Fruit fly (Drosophila melanogaster) whole organism, embryonic: ENCODE results near the gene Sema5c.

Source experiments
- ATbp ChIP-seq: fragments of 200-800 bp; sonication (Bioruptor generic); optimal IDR thresholded peaks from 2 replicates; lab custom pipeline; 2017; ENCODE audit warnings: missing biosample characterization, mild to moderate bottlenecking, missing genetic modification characterization, missing genetic modification reagents
- Asciz ChIP-seq: fragments of 200-800 bp; sonication (Bioruptor generic); optimal IDR thresholded peaks from 2 replicates; lab custom pipeline; 2017; ENCODE audit warnings: missing biosample characterization, mild to moderate bottlenecking, missing genetic modification characterization, missing genetic modification reagents
- Awh ChIP-seq: fragments of 200-800 bp; sonication (Bioruptor generic); IDR thresholded peaks from 2 replicates; pipeline ENCODE4, ENCODE4 v1.3.6; 2022; ENCODE audit warnings: missing biosample characterization, missing genetic modification characterization
- Blimp-1 ChIP-seq: fragments of 200-800 bp; sonication (Bioruptor generic); optimal IDR thresholded peaks from 3 replicates; lab custom pipeline; 2018; ENCODE audit warnings: missing biosample characterization, missing genetic modification characterization, mild to moderate bottlenecking, moderate library complexity, missing genetic modification reagents
- C15 ChIP-seq: fragments of 200-800 bp; sonication (Bioruptor generic); IDR thresholded peaks from 3 replicates; pipeline ENCODE4 v1.3.6; 2022; ENCODE audit warnings: missing biosample characterization, missing genetic modification characterization
- CG1024 ChIP-seq: fragments of 200-800 bp; sonication (Bioruptor generic); IDR thresholded peaks from 2 replicates; pipeline ENCODE4 v1.3.6; 2022; ENCODE audit warnings: missing biosample characterization, missing genetic modification characterization
- CG11085 ChIP-seq: fragments of 200-800 bp; sonication (Bioruptor generic); IDR thresholded peaks from 2 replicates; pipeline ENCODE4 v1.3.6; 2022; ENCODE audit warnings: missing biosample characterization, missing genetic modification characterization
- CG13424 ChIP-seq: fragments of 200-800 bp; sonication (Bioruptor generic); optimal IDR thresholded peaks from 2 replicates; lab custom pipeline; 2019; ENCODE audit warnings: missing biosample characterization, mild to moderate bottlenecking, missing genetic modification characterization, moderate library complexity
- CG14667 ChIP-seq: fragments of 200-800 bp; sonication (Bioruptor generic); IDR thresholded peaks from 2 replicates; pipeline ENCODE4 v1.3.6; 2022; ENCODE audit warnings: missing biosample characterization, missing genetic modification characterization
- CG15514 ChIP-seq: fragments of 200-800 bp; sonication (Bioruptor generic); optimal IDR thresholded peaks from 3 replicates; lab custom pipeline; 2017; ENCODE audit warnings: missing biosample characterization, missing genetic modification characterization, mild to moderate bottlenecking, moderate library complexity, missing genetic modification reagents
- CG16863 ChIP-seq: fragments of 200-800 bp; sonication (Bioruptor generic); optimal IDR thresholded peaks from 3 replicates; lab custom pipeline; 2016; ENCODE audit warnings: missing biosample characterization, missing genetic modification characterization
- CG17361 ChIP-seq: fragments of 200-800 bp; sonication (Bioruptor generic); IDR thresholded peaks from 3 replicates; pipeline ENCODE4 v1.3.6; 2022; ENCODE audit warnings: missing biosample characterization, missing genetic modification characterization
- CG18262 ChIP-seq: fragments of 200-800 bp; optimal IDR thresholded peaks from 3 replicates; lab custom pipeline; 2019; ENCODE audit warnings: missing biosample characterization, mild to moderate bottlenecking, missing genetic modification characterization, moderate library complexity
- CG2129 ChIP-seq: fragments of 200-800 bp; sonication (Bioruptor generic); IDR thresholded peaks from 2 replicates; pipeline ENCODE4 v1.3.6; 2022; ENCODE audit warnings: missing biosample characterization, missing genetic modification characterization; ENCODE audit not compliant: partially characterized antibody
- CG5953 ChIP-seq: fragments of 200-800 bp; sonication (Bioruptor generic); IDR thresholded peaks from 2 replicates; pipeline ENCODE4 v1.3.6; 2022; ENCODE audit warnings: missing biosample characterization, missing genetic modification characterization
- CG6689 ChIP-seq: fragments of 200-800 bp; sonication (Bioruptor generic); IDR thresholded peaks from 2 replicates; pipeline ENCODE4 v1.3.6; 2022; ENCODE audit warnings: missing biosample characterization, missing genetic modification characterization
- CG6791 ChIP-seq: fragments of 200-800 bp; sonication (Bioruptor generic); IDR thresholded peaks from 3 replicates; pipeline ENCODE4 v1.3.6; 2022; ENCODE audit warnings: missing biosample characterization, missing genetic modification characterization; ENCODE audit not compliant: partially characterized antibody
- CG7357 ChIP-seq: fragments of 200-800 bp; sonication (Bioruptor generic); IDR thresholded peaks from 3 replicates; pipeline ENCODE4 v1.3.6; 2022; ENCODE audit warnings: missing biosample characterization, missing genetic modification characterization
- CG7372 ChIP-seq: fragments of 200-800 bp; sonication (Bioruptor generic); IDR thresholded peaks from 2 replicates; pipeline ENCODE4 v1.3.6; 2022; ENCODE audit warnings: missing biosample characterization, missing genetic modification characterization
- CG7745 ChIP-seq: fragments of 200-800 bp; sonication (Bioruptor generic); optimal IDR thresholded peaks from 2 replicates; lab custom pipeline; 2018; ENCODE audit warnings: missing biosample characterization, mild to moderate bottlenecking, missing genetic modification characterization, moderate library complexity
- CG8290 ChIP-seq, 3 experiments: fragments of 200-800 bp; sonication (Bioruptor generic); optimal IDR thresholded peaks; 2 replicates each; lab custom pipeline; 2016 to 2019; ENCODE audit warnings: missing biosample characterization in 3 of 3, missing genetic modification characterization in 3 of 3, mild to moderate bottlenecking in 2 of 3, moderate library complexity in 1 of 3
- E2f1 ChIP-seq: fragments of 200-800 bp; sonication (Bioruptor generic); IDR thresholded peaks from 2 replicates; pipeline ENCODE4 v1.3.6; 2022; ENCODE audit warnings: missing biosample characterization, missing genetic modification characterization
- Gug ChIP-seq: fragments of 200-800 bp; sonication (Bioruptor generic); IDR thresholded peaks from 4 replicates; pipeline ENCODE4 v1.3.6; 2022; ENCODE audit warnings: missing biosample characterization, missing genetic modification characterization
- HLH54F ChIP-seq: fragments of 200-800 bp; sonication (Bioruptor generic); optimal IDR thresholded peaks from 3 replicates; lab custom pipeline; 2016; ENCODE audit warnings: missing biosample characterization, missing genetic modification characterization
- Jarid2 ChIP-seq: fragments of 200-800 bp; sonication (Bioruptor generic); optimal IDR thresholded peaks from 3 replicates; lab custom pipeline; 2017; ENCODE audit warnings: mild to moderate bottlenecking, missing biosample characterization, missing genetic modification reagents, missing genetic modification characterization
- Kr ChIP-seq: fragments of 200-800 bp; sonication (Bioruptor generic); optimal IDR thresholded peaks from 2 replicates; lab custom pipeline; 2017; ENCODE audit warnings: missing biosample characterization, mild to moderate bottlenecking, missing genetic modification characterization
- MBD-R2 ChIP-seq: fragments of 200-800 bp; sonication (Bioruptor generic); IDR thresholded peaks from 2 replicates; pipeline ENCODE4 v1.3.6; 2022; ENCODE audit warnings: missing biosample characterization, missing genetic modification characterization
- Max ChIP-seq: fragments of 200-800 bp; sonication (Bioruptor generic); optimal IDR thresholded peaks from 2 replicates; lab custom pipeline; 2016; ENCODE audit warnings: missing biosample characterization, mild to moderate bottlenecking, missing genetic modification characterization
- NfI ChIP-seq: fragments of 200-800 bp; sonication (Bioruptor generic); optimal IDR thresholded peaks from 3 replicates; lab custom pipeline; 2018; ENCODE audit warnings: missing biosample characterization, mild to moderate bottlenecking, missing genetic modification characterization, moderate library complexity
- Sry-δ ChIP-seq: fragments of 200-800 bp; sonication (Bioruptor generic); optimal IDR thresholded peaks from 2 replicates; lab custom pipeline; 2016; ENCODE audit warnings: missing biosample characterization, missing genetic modification characterization
- Taf1 ChIP-seq: fragments of 200-800 bp; sonication (Bioruptor generic); IDR thresholded peaks from 2 replicates; pipeline ENCODE4 v1.3.6; 2022; ENCODE audit warnings: missing biosample characterization, missing genetic modification characterization
- ci ChIP-seq: fragments of 200-800 bp; sonication (Bioruptor generic); IDR thresholded peaks from 3 replicates; pipeline ENCODE4 v1.3.6; 2022; ENCODE audit warnings: missing biosample characterization, missing genetic modification characterization
- dimm ChIP-seq: fragments of 200-800 bp; sonication (Bioruptor generic); IDR thresholded peaks from 2 replicates; pipeline ENCODE4 v1.3.6; 2022; ENCODE audit warnings: missing biosample characterization, missing genetic modification characterization
- dysf ChIP-seq: fragments of 200-800 bp; sonication (Bioruptor generic); IDR thresholded peaks from 3 replicates; pipeline ENCODE4 v1.3.6; 2022; ENCODE audit warnings: missing biosample characterization, missing genetic modification characterization
- fru ChIP-seq: fragments of >200 bp; optimal IDR thresholded peaks from 2 replicates; lab custom pipeline; 2017
- gcm ChIP-seq: fragments of 200-800 bp; sonication (Bioruptor generic); optimal IDR thresholded peaks from 2 replicates; lab custom pipeline; 2019; ENCODE audit warnings: missing biosample characterization, mild to moderate bottlenecking, missing genetic modification characterization, moderate library complexity
- gfzf ChIP-seq: fragments of 200-800 bp; sonication (Bioruptor generic); optimal IDR thresholded peaks from 2 replicates; lab custom pipeline; 2016; ENCODE audit warnings: missing biosample characterization, mild to moderate bottlenecking, missing genetic modification characterization, moderate library complexity
- her ChIP-seq: fragments of 200-800 bp; sonication (Bioruptor generic); optimal IDR thresholded peaks from 2 replicates; lab custom pipeline; 2016; ENCODE audit warnings: missing biosample characterization, missing genetic modification characterization
- hth ChIP-seq: fragments of >200 bp; optimal IDR thresholded peaks from 2 replicates; lab custom pipeline; 2017; ENCODE audit warnings: inconsistent platforms
- mirr ChIP-seq: fragments of 200-800 bp; sonication (Bioruptor generic); optimal IDR thresholded peaks from 3 replicates; lab custom pipeline; 2018; ENCODE audit warnings: missing biosample characterization, mild to moderate bottlenecking, missing genetic modification characterization
- oc ChIP-seq: fragments of 200-800 bp; sonication (Bioruptor generic); optimal IDR thresholded peaks from 2 replicates; lab custom pipeline; 2018; ENCODE audit warnings: missing biosample characterization, mild to moderate bottlenecking, missing genetic modification characterization, moderate library complexity
- rib ChIP-seq: fragments of 200-800 bp; sonication (Bioruptor generic); IDR thresholded peaks from 2 replicates; pipeline ENCODE4 v1.3.6; 2022; ENCODE audit warnings: missing biosample characterization, missing genetic modification characterization
- run ChIP-seq: fragments of 200-800 bp; sonication (Bioruptor generic); optimal IDR thresholded peaks from 3 replicates; lab custom pipeline; 2018; ENCODE audit warnings: missing biosample characterization, mild to moderate bottlenecking, missing genetic modification characterization
- sima ChIP-seq: fragments of 200-800 bp; sonication (Bioruptor generic); optimal IDR thresholded peaks from 2 replicates; lab custom pipeline; 2016; ENCODE audit warnings: missing biosample characterization, missing genetic modification characterization
- sob ChIP-seq: fragments of 200-800 bp; sonication (Bioruptor generic); IDR thresholded peaks from 2 replicates; pipeline ENCODE4 v1.3.6; 2022; ENCODE audit warnings: missing biosample characterization, missing genetic modification characterization
- ssp ChIP-seq: fragments of 200-800 bp; sonication (Bioruptor generic); IDR thresholded peaks from 2 replicates; pipeline ENCODE4 v1.3.6; 2022; ENCODE audit warnings: missing biosample characterization, missing genetic modification characterization
- stwl ChIP-seq: fragments of 200-800 bp; sonication (Bioruptor generic); optimal IDR thresholded peaks from 3 replicates; lab custom pipeline; 2018; ENCODE audit warnings: missing biosample characterization, mild to moderate bottlenecking, missing genetic modification characterization, moderate library complexity
- sug ChIP-seq: fragments of 200-800 bp; optimal IDR thresholded peaks from 2 replicates; lab custom pipeline; 2019; ENCODE audit warnings: missing biosample characterization, mild to moderate bottlenecking, missing genetic modification characterization, moderate library complexity
- twi ChIP-seq: fragments of 200-800 bp; optimal IDR thresholded peaks from 2 replicates; lab custom pipeline; 2019; ENCODE audit warnings: missing biosample characterization, mild to moderate bottlenecking, missing genetic modification characterization, moderate library complexity
- vfl ChIP-seq: fragments of 200-800 bp; sonication (Bioruptor generic); optimal IDR thresholded peaks from 2 replicates; lab custom pipeline; 2016; ENCODE audit warnings: missing biosample characterization, missing genetic modification characterization
- wor ChIP-seq: fragments of 200-800 bp; sonication (Bioruptor generic); IDR thresholded peaks from 2 replicates; pipeline ENCODE4 v1.3.6; 2022; ENCODE audit warnings: missing biosample characterization, missing genetic modification characterization

Sema5c gene

dm6 chr3L:12077348-12077747 lies 4.3 kb downstream of the Sema5c start (continued):
- TF ChIP-seq twi (tag; lab: Kevin White, UChicago) (no peak), gcm (GFP tag; lab: Kevin White, UChicago) (no peak), Blimp-1 (GFP tag; lab: Kevin White, UChicago) (peak; percentile 80), CG7372 (GFP tag; lab: Robert Waterston, UW) (no peak), C15 (GFP tag; lab: Robert Waterston, UW) (no peak; the same call in 2 of the 3 replicates), MBD-R2 (0 out of 2 replicates have a peak, but pooled peaks have one; percentile 14), sob (GFP tag; lab: Robert Waterston, UW) (peak; percentile 54; the same call in 1 of the 2 replicates), NfI (GFP tag; lab: Kevin White, UChicago) (peak; percentile 21), fru (lab: Kevin White, UChicago) (no peak), rib (GFP tag; lab: Robert Waterston, UW) (no peak), Taf1 (no peak), dysf (peak; percentile 33; the same call in 1 of the 3 replicates), CG13424 (tag; lab: Kevin White, UChicago) (peak; percentile 47), HLH54F (GFP tag; lab: Kevin White, UChicago) (peak; percentile 10), CG18262 (peak; percentile 78), Gug (0 out of 4 replicates have a peak, but pooled peaks have one; percentile 12), sug (tag; lab: Kevin White, UChicago) (no peak), her (no peak), Max (GFP tag; lab: Kevin White, UChicago) (peak; percentile 59), E2f1 (GFP tag; lab: Robert Waterston, UW) (peak; percentile 65), CG1024 (GFP tag; lab: Robert Waterston, UW) (peak; percentile 51), Jarid2 (GFP tag; lab: Kevin White, UChicago) (no peak), CG15514 (GFP tag; lab: Kevin White, UChicago) (no peak), CG7357 (GFP tag; lab: Robert Waterston, UW) (0 out of 3 replicates have a peak, but pooled peaks have one; percentile 29), mirr (no peak), dimm (no peak), ssp (peak; percentile 72), wor (peak; percentile 51), ATbp (GFP tag; lab: Kevin White, UChicago) (peak; percentile 14), Asciz (GFP tag; lab: Kevin White, UChicago) (peak; percentile 41), Kr (GFP tag; lab: Kevin White, UChicago) (peak; percentile 12), CG7745 (no peak), CG6689 (peak; percentile 67), CG16863 (GFP tag; lab: Kevin White, UChicago) (peak; percentile 39), Sry-δ (no peak), oc (tag; lab: Kevin White, UChicago) (peak; percentile 58), vfl (GFP tag; lab: Kevin White, UChicago) (no peak), CG6791 (GFP tag; lab: Robert Waterston, UW) (no peak), ci (GFP tag; lab: Robert Waterston, UW) (peak; percentile 88), sima (GFP tag; lab: Kevin White, UChicago) (no peak), stwl (peak; percentile 15), Awh (GFP tag; lab: Robert Waterston, UW) (peak; percentile 35; the same call in 1 of the 2 replicates), CG14667 (GFP tag; lab: Robert Waterston, UW) (0 out of 2 replicates have a peak, but pooled peaks have one; percentile 12), CG2129 (GFP tag; lab: Robert Waterston, UW) (no peak), hth (lab: Kevin White, UChicago) (no peak), CG17361 (GFP tag; lab: Robert Waterston, UW) (peak; percentile 80), CG5953 (peak; percentile 60; the same call in 1 of the 2 replicates), gfzf (no peak), run (tag; lab: Kevin White, UChicago) (no peak), CG8290 (GFP tag; optimal IDR thresholded peaks at IDR 0.05; lab: Kevin White, UChicago) (peak; percentile 12), CG8290 (tag; optimal IDR thresholded peaks at IDR 0.05; lab: Kevin White, UChicago) (no peak), CG11085 (GFP tag; lab: Robert Waterston, UW) (no peak)
